Worm (Caenorhabditis elegans) whole organism, late embryonic: Measurements from ENCODE around the gene bckd-1A.

Source experiments
- dve-1 ChIP-seq: sonication (generic microtip); optimal IDR thresholded peaks from 2 replicates; lab custom pipeline; 2017; ENCODE audit warnings: antibody characterized with exemption, mild to moderate bottlenecking, missing genetic modification characterization, missing compliant biosample characterization
- hlh-15 ChIP-seq: sonication (generic microtip); optimal IDR thresholded peaks from 2 replicates; lab custom pipeline; 2016; ENCODE audit warnings: missing genetic modification characterization, missing compliant biosample characterization
- nhr-11 ChIP-seq: fragments of 150-350 bp; optimal IDR thresholded peaks from 2 replicates; lab custom pipeline; 2014; ENCODE audit warnings: missing biosample characterization, missing genetic modification characterization

DNA sequence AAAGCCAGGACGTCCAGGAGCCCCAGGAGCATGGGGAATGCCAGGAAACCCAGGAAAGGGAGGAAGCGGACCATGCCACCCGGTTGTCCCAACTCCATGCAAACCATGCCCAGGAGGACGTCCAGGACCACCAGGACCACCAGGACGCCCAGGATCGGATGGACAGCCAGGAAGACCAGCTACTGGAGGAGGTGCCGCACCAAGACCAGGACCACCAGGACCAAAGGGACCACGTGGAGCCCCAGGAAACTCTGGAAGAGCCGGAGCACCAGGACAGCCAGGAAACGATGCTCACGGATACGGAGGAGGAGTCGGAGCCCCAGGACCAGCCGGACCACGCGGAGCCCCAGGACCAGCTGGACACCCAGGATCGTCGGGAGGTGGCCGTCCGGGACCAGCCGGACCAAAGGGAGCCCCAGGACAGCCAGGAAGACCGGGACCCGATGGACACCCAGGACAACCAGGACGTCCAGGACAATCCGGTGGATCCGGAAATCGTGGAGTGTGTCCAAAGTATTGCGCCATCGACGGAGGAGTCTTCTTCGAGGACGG lies 47.3 kb upstream of the bckd-1A start:
- TF ChIP-seq dve-1: no peak
- no peak for TF ChIP-seq hlh-15
- TF ChIP-seq nhr-11 (tag; lab: Kevin White, UChicago): no peak
